Worm (Caenorhabditis elegans): Measurements from ENCODE around the gene col-139.
A peak's percentile ranks its signal among the peaks of the same experiment; 100 is the strongest.

col-139 gene

DNA sequence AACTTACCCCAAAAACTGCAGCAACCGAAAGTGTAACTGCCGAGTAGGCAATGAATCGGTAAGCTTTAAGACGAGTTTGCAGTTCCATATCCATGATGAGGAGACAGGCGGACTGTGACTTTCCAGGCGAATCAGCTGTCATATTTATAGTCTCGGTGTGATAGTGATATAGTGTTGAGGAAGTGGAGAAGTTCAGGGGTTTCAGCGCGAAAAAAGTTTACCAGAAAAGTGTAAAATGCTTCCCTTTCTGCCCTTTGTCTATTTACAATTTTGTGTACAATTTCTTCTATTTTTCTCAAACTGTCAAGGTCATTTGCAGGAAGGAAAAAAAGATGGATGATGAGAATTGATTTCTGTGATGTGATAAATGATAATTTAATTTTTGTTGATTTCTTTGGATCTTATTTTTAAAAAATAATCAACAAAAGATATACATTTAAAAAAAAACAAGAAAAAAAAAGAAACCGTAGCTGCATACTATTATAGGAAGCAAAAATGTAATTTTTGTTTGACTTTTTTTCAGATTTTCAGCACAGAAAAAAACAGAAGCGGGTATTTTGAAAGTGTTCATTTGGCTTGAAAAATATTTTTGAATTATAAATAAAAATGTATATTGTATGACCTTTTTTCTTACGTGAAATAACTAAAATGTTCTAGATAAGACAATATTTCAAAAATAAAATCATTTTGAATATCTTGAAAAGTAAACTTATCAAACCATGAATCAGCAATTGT lies at the start of gene col-139, which contains the start of gene F41F3.1:
Gene col-139 (minus strand): TSS at position 101 of the 735 bp plus-strand sequence.
Gene F41F3.1 (plus strand): TSS at position 685 of the 735 bp plus-strand sequence.
- no peak for TF ChIP-seq hrde-1 (tag; optimal IDR thresholded peaks at IDR 0.05; ENCODE audit: borderline replicate concordance)
- no peak for TF ChIP-seq K12H6.12 (tag; optimal IDR thresholded peaks at IDR 0.05)
- no peak for TF ChIP-seq pbrm-1 (GFP tag; IDR thresholded peaks at IDR 0.05)
- TF ChIP-seq F39B2.1 (GFP tag; IDR thresholded peaks at IDR 0.05) = no peak
- no peak for TF ChIP-seq somi-1 (GFP tag; optimal IDR thresholded peaks at IDR 0.05)
- no peak for TF ChIP-seq nhr-90 (tag; optimal IDR thresholded peaks at IDR 0.05)
- TF ChIP-seq B0261.1 (tag; optimal IDR thresholded peaks at IDR 0.05) = no peak
- no peak for TF ChIP-seq cebp-2 (GFP tag; IDR thresholded peaks at IDR 0.05)
- TF ChIP-seq Y53F4B.3 (GFP tag; IDR thresholded peaks at IDR 0.05) = no peak
- TF ChIP-seq unc-130 (GFP tag; optimal IDR thresholded peaks at IDR 0.05) = no peak
- TF ChIP-seq chd-7 (tag; optimal IDR thresholded peaks at IDR 0.05) = no peak

DNA sequence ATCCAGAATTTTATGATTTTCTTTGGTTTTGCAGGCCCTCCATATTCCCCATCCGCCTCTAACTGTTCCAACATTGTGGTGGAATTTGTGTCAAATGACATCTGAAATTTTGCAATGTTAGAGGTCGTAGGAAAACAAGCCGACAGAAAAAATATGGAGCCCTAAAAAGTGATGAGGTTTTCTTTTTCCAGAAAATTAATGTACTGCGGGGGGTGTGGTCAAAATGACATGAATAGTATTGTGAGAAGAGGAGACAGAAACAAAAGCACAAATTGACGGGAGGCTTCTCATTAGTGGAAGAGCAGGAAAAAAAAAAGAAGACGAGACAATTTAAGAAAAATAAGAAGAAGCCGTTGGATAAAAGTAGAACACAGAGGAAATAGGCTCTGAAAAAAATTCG lies 46.4 kb upstream of the col-139 start, which contains the start of gene ZC266.1:
Gene ZC266.1 (minus strand): TSS at position 101 of the 400 bp plus-strand sequence.
- no peak for TF ChIP-seq ztf-28 (GFP tag; IDR thresholded peaks at IDR 0.05)

DNA sequence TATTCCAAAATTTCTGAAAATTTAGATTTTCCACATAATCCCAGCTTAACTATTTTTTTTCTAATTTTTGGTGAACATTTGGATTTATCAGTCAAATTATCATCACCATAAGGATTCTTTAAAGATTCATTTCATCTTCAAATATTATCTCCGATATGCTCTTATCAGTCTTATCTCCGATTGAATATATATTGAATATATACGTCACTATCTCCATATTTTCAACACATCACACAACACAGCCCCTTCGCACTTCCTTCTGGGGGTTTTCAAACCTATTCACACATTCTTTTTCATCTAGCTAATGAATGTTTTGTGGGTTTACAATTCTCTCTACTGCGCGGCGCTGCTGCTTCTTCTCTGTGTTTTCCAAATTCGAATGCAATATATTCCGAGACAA lies 44.9 kb upstream of the col-139 start:
- no peak for TF ChIP-seq tlf-1 (GFP tag; optimal IDR thresholded peaks at IDR 0.05)
- TF ChIP-seq dpl-1 (GFP tag; optimal IDR thresholded peaks at IDR 0.05) = no peak
- TF ChIP-seq die-1 (tag; optimal IDR thresholded peaks at IDR 0.05) = no peak
- TF ChIP-seq cebp-2 (GFP tag; IDR thresholded peaks at IDR 0.05) = no peak
- no peak for TF ChIP-seq K12H6.12 (tag; optimal IDR thresholded peaks at IDR 0.05)
- TF ChIP-seq hmg-1.2 (GFP tag; IDR thresholded peaks at IDR 0.05) = no peak

DNA sequence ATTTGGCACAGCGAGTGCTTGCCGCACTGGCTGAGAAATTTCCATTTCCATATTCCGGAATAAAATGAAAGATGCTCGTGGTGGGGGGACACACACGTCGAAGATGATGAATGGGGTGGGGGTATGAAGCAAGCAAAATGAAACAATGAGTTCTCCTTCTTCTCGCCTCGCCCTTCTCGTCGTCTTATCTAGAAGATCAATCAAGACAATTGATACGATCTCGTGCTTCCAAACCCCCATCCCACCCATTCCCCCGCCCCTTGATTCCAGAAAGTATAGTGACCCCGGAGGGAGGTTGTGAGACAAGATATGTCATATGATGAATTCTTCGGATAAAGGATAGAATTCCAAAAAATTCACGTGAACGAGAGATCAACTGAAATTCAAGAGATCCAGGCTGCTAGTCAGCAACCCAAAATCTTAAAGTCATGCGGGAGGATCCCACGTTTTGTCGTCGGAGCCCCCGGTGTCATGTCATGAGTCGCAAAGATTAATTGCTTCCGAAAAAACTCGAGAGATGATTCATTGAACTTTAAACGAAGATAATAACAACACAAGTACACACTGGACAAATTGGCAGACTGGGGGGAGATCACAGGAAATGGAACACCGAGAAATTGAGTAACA lies 40.8 kb upstream of the col-139 start:
- peak; percentile 26 for TF ChIP-seq K12H6.12 (tag; optimal IDR thresholded peaks at IDR 0.05)
- peak; percentile 16 for TF ChIP-seq dpff-1 (tag; optimal IDR thresholded peaks at IDR 0.05)
- TF ChIP-seq lsl-1 (GFP tag; optimal IDR thresholded peaks at IDR 0.05) = no peak
- no peak for TF ChIP-seq D2030.7 (GFP tag; IDR thresholded peaks at IDR 0.05)

DNA sequence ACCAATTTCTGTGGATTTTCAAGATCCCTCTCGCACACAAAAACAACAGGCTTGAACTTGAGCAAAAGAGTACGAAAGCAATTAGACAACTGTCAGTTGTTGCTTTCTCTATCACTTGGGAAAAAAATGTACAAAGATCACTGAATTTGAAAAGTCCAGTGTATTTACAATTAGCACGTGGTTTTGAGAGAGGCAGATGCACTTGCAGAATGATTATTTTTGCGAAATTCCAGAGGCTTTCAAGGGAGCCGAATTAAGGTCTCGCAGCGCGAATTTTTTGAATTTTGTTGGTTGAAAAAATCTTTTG lies 39.5 kb upstream of the col-139 start:
- TF ChIP-seq ceh-100 (GFP tag; IDR thresholded peaks at IDR 0.05) (no peak), snpc-4 (GFP tag; optimal IDR thresholded peaks at IDR 0.05) (no peak), snpc-4 (tag; optimal IDR thresholded peaks at IDR 0.05) (no peak), chd-7 (tag; optimal IDR thresholded peaks at IDR 0.05) (no peak)

DNA sequence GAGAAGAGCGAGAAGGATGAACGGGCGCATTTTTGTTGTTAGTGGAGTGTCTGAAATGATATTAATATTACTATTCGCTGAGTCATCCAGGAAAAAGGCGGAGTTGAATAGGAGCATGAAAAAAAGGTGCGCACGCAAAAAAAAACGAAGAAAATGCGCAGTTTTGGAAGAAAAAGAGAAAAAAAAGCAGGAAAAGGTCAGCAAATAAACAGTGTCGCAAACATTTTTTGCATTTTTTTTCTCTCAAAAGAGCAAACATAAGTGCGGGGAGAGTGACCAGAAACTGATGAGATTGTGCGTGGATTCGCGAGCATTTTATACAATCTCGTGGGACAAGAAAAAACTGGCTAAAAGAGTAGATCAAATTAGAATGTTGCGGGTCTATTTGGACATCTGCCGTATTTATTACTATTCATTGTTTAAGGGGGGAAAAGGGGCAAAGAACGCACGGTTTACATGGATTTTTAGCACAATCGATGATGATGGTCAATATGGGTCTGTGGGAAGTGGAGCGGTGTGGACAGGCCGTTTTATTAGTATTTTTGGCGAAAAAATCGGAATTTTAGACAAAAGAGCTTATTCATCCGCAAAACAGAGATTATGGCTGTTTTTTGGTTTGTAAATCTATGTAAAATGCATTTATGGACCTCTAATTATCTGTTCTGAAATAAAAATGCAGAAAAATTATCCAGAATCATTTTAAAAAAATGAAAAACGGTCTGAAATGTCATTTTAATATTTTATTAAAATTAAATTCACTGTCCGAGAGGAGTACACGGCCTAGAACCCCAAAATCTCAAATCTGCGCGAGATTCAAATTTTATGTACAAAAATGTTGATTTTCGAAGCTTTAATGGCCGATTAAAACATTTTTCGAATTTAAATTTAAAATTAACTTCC lies 38.9 kb upstream of the col-139 start, which contains the start of gene cpg-8:
Gene cpg-8 (minus strand): TSS at position 51 of the 900 bp plus-strand sequence.
- TF ChIP-seq T07F8.4 (tag; optimal IDR thresholded peaks at IDR 0.05) (no peak), aptf-2 (GFP tag; conservative IDR thresholded peaks at IDR 0.05) (peak; percentile 52; the same call in 1 of the 2 replicates), hsf-1 (GFP tag; IDR thresholded peaks at IDR 0.05) (no peak), nhr-80 (tag; optimal IDR thresholded peaks at IDR 0.05) (no peak), lsy-27 (tag; optimal IDR thresholded peaks at IDR 0.05; ENCODE audit: borderline replicate concordance, insufficient read depth) (no peak), mel-28 (tag; optimal IDR thresholded peaks at IDR 0.05; ENCODE audit: borderline replicate concordance) (no peak), B0035.1 (tag; optimal IDR thresholded peaks at IDR 0.05) (no peak), dpl-1 (GFP tag; optimal IDR thresholded peaks at IDR 0.05) (peak; percentile 17), xnd-1 (tag; optimal IDR thresholded peaks at IDR 0.05) (peak; percentile 56), sdz-38 (tag; optimal IDR thresholded peaks at IDR 0.05) (no peak), D2030.7 (GFP tag; IDR thresholded peaks at IDR 0.05) (peak; percentile 36; the same call in 1 of the 2 replicates), madf-8 (GFP tag; conservative IDR thresholded peaks at IDR 0.05) (peak; percentile 53), B0336.3 (GFP tag; IDR thresholded peaks at IDR 0.05) (peak; percentile 15; the same call in 1 of the 2 replicates), Y53F4B.3 (GFP tag; IDR thresholded peaks at IDR 0.05) (no peak), athp-1 (tag; optimal IDR thresholded peaks at IDR 0.05) (no peak), ztf-22 (GFP tag; optimal IDR thresholded peaks at IDR 0.05) (no peak), hmg-1.2 (GFP tag; IDR thresholded peaks at IDR 0.05) (0 out of 2 replicates have a peak, but pooled peaks have one; percentile 6), nfya-2 (GFP tag; IDR thresholded peaks at IDR 0.05) (no peak)
